Worm (Caenorhabditis elegans) whole organism, midembryonic: Measurements from ENCODE around the gene T12G3.2.

Experiments
- T22C8.4 ChIP-seq: fragments of 200-800 bp; sonication (Bioruptor generic); IDR thresholded peaks from 2 replicates; pipeline ENCODE4 v1.3.6; 2022; ENCODE audit warnings: missing genetic modification characterization, missing compliant biosample characterization
- flt-1 ChIP-seq: fragments of 200-800 bp; sonication (Bioruptor generic); IDR thresholded peaks from 2 replicates; pipeline ENCODE4 v1.3.6; 2022; ENCODE audit warnings: missing genetic modification characterization, missing compliant biosample characterization
- klf-2 ChIP-seq: fragments of 200-800 bp; sonication (Bioruptor generic); conservative IDR thresholded peaks from 2 replicates; pipeline ENCODE4 v1.3.6; 2022; ENCODE audit warnings: missing genetic modification reagents, missing genetic modification characterization, missing compliant biosample characterization
- med-1 ChIP-seq: sonication (generic microtip); optimal IDR thresholded peaks from 2 replicates; lab custom pipeline; 2017; ENCODE audit warnings: missing genetic modification characterization, mild to moderate bottlenecking, missing compliant biosample characterization, antibody characterized with exemption, missing genetic modification reagents; ENCODE audit not compliant: insufficient read depth
- tab-1 ChIP-seq: fragments of 200-800 bp; sonication (Bioruptor generic); IDR thresholded peaks from 2 replicates; pipeline ENCODE4 v1.3.6; 2022; ENCODE audit warnings: missing genetic modification characterization, missing compliant biosample characterization
- ztf-23 ChIP-seq: fragments of 200-800 bp; sonication (Bioruptor generic); IDR thresholded peaks from 2 replicates; pipeline ENCODE4 v1.3.6; 2022; ENCODE audit warnings: missing genetic modification reagents, missing genetic modification characterization, missing compliant biosample characterization
- ztf-29 ChIP-seq: fragments of 200-800 bp; sonication (Bioruptor generic); IDR thresholded peaks from 2 replicates; pipeline ENCODE4 v1.3.6; 2022; ENCODE audit warnings: missing genetic modification reagents, missing genetic modification characterization, missing compliant biosample characterization

- TF ChIP-seq tab-1 (no peak), klf-2 (GFP tag; lab: Robert Waterston, UW) (no peak), ztf-23 (GFP tag; lab: Robert Waterston, UW) (no peak), T22C8.4 (GFP tag; lab: Robert Waterston, UW) (no peak), flt-1 (no peak), med-1 (GFP tag; lab: Kevin White, UChicago) (no peak), ztf-29 (no peak)
Measured at ce11 chrIV:12057508-12057907, 10.7 kb upstream of the T12G3.2 start, which contains the start of gene K08E4.3.
